Fruit fly (Drosophila melanogaster) whole organism, embryonic: ENCODE results near the gene CG46301.

Source experiments
- ATbp ChIP-seq: fragments of 200-800 bp; sonication (Bioruptor generic); optimal IDR thresholded peaks from 2 replicates; lab custom pipeline; 2017; ENCODE audit warnings: missing biosample characterization, mild to moderate bottlenecking, missing genetic modification characterization, missing genetic modification reagents
- CG10654 ChIP-seq: fragments of 200-800 bp; sonication (Bioruptor generic); optimal IDR thresholded peaks from 2 replicates; lab custom pipeline; 2016; ENCODE audit warnings: missing biosample characterization, missing genetic modification characterization
- CG10959 ChIP-seq: fragments of 200-800 bp; sonication (Bioruptor generic); IDR thresholded peaks from 2 replicates; pipeline ENCODE4 v1.3.6; 2022; ENCODE audit warnings: missing biosample characterization, missing genetic modification characterization
- CG12659 ChIP-seq: fragments of 200-800 bp; sonication (Bioruptor generic); optimal IDR thresholded peaks from 3 replicates; lab custom pipeline; 2017; ENCODE audit warnings: mild to moderate bottlenecking, missing biosample characterization, missing genetic modification reagents, missing genetic modification characterization
- CG12942 ChIP-seq: fragments of 200-800 bp; sonication (Bioruptor generic); optimal IDR thresholded peaks from 3 replicates; lab custom pipeline; 2016; ENCODE audit warnings: missing biosample characterization, missing genetic modification characterization
- CG13296 ChIP-seq: fragments of 200-800 bp; sonication (Bioruptor generic); optimal IDR thresholded peaks from 3 replicates; lab custom pipeline; 2018; ENCODE audit warnings: missing biosample characterization, mild to moderate bottlenecking, missing genetic modification characterization
- CG13775 ChIP-seq: fragments of 200-800 bp; sonication (Bioruptor generic); optimal IDR thresholded peaks from 3 replicates; lab custom pipeline; 2017; ENCODE audit warnings: missing biosample characterization, mild to moderate bottlenecking, missing genetic modification characterization
- CG17186 ChIP-seq: fragments of 200-800 bp; sonication (Bioruptor generic); optimal IDR thresholded peaks from 3 replicates; lab custom pipeline; 2017; ENCODE audit warnings: missing biosample characterization, missing genetic modification reagents, missing genetic modification characterization
- CG17912 ChIP-seq: fragments of 200-800 bp; sonication (Bioruptor generic); optimal IDR thresholded peaks from 2 replicates; lab custom pipeline; 2018; ENCODE audit warnings: missing biosample characterization, mild to moderate bottlenecking, missing genetic modification characterization
- CG2875 ChIP-seq: fragments of 200-800 bp; sonication (Bioruptor generic); optimal IDR thresholded peaks from 2 replicates; lab custom pipeline; 2017; ENCODE audit warnings: missing biosample characterization, mild to moderate bottlenecking, missing genetic modification characterization, missing genetic modification reagents
- CG2889 ChIP-seq: fragments of 200-800 bp; sonication (Bioruptor generic); IDR thresholded peaks from 3 replicates; pipeline ENCODE4 v1.3.6; 2022; ENCODE audit warnings: missing biosample characterization, missing genetic modification characterization
- CG3281 ChIP-seq: fragments of 200-800 bp; sonication (Bioruptor generic); optimal IDR thresholded peaks from 3 replicates; lab custom pipeline; 2017; ENCODE audit warnings: missing biosample characterization, mild to moderate bottlenecking, missing genetic modification characterization
- CG4424 ChIP-seq: fragments of 200-800 bp; sonication (Bioruptor generic); optimal IDR thresholded peaks from 3 replicates; lab custom pipeline; 2016; ENCODE audit warnings: missing biosample characterization, missing genetic modification characterization
- CG4617 ChIP-seq: fragments of 200-800 bp; sonication (Bioruptor generic); optimal IDR thresholded peaks from 3 replicates; lab custom pipeline; 2016; ENCODE audit warnings: missing biosample characterization, missing genetic modification characterization, borderline replicate concordance
- CG6272 ChIP-seq: fragments of 200-800 bp; sonication (Bioruptor generic); IDR thresholded peaks from 2 replicates; pipeline ENCODE4 v1.3.6; 2022; ENCODE audit warnings: missing biosample characterization, missing genetic modification characterization
- CG8290 ChIP-seq, 3 experiments: fragments of 200-800 bp; sonication (Bioruptor generic); optimal IDR thresholded peaks; 2 replicates each; lab custom pipeline; 2016 to 2019; ENCODE audit warnings: missing biosample characterization in 3 of 3, missing genetic modification characterization in 3 of 3, mild to moderate bottlenecking in 2 of 3, moderate library complexity in 1 of 3
- CG9215 ChIP-seq: fragments of 200-800 bp; sonication (Bioruptor generic); IDR thresholded peaks from 2 replicates; pipeline ENCODE4 v1.3.6; 2022; ENCODE audit warnings: missing biosample characterization, missing genetic modification characterization
- CkIIα-i1 ChIP-seq: fragments of 200-800 bp; sonication (Bioruptor generic); IDR thresholded peaks from 2 replicates; pipeline ENCODE4 v1.3.6; 2022; ENCODE audit warnings: missing biosample characterization, missing genetic modification characterization
- Dp ChIP-seq: fragments of 200-800 bp; sonication (Bioruptor generic); optimal IDR thresholded peaks from 2 replicates; lab custom pipeline; 2018; ENCODE audit warnings: missing biosample characterization, mild to moderate bottlenecking, missing genetic modification characterization, moderate library complexity
- Elba2 ChIP-seq: fragments of 200-800 bp; sonication (Bioruptor generic); optimal IDR thresholded peaks from 3 replicates; lab custom pipeline; 2016; ENCODE audit warnings: missing biosample characterization, missing genetic modification characterization
- Gsc ChIP-seq: fragments of 200-800 bp; sonication (Bioruptor generic); IDR thresholded peaks from 2 replicates; pipeline ENCODE4 v1.3.6; 2022; ENCODE audit warnings: missing biosample characterization, missing genetic modification characterization
- H2.0 ChIP-seq: fragments of 200-800 bp; sonication (Bioruptor generic); IDR thresholded peaks from 2 replicates; pipeline ENCODE4 v1.3.6; 2022; ENCODE audit warnings: missing biosample characterization, missing genetic modification characterization
- HLHmδ ChIP-seq: fragments of 200-800 bp; sonication (Bioruptor generic); optimal IDR thresholded peaks from 2 replicates; lab custom pipeline; 2018; ENCODE audit warnings: missing biosample characterization, mild to moderate bottlenecking, missing genetic modification characterization, moderate library complexity
- Kr ChIP-seq: fragments of 200-800 bp; sonication (Bioruptor generic); optimal IDR thresholded peaks from 2 replicates; lab custom pipeline; 2017; ENCODE audit warnings: missing biosample characterization, mild to moderate bottlenecking, missing genetic modification characterization
- Neu2 ChIP-seq: fragments of 200-800 bp; sonication (Bioruptor generic); optimal IDR thresholded peaks from 3 replicates; lab custom pipeline; 2016; ENCODE audit warnings: missing biosample characterization, missing genetic modification characterization, borderline replicate concordance
- Oli ChIP-seq: fragments of 200-800 bp; sonication (Bioruptor generic); optimal IDR thresholded peaks from 2 replicates; lab custom pipeline; 2018; ENCODE audit warnings: missing biosample characterization, mild to moderate bottlenecking, missing genetic modification characterization, moderate library complexity
- Pdp1 ChIP-seq, 2 experiments: fragments of 200-800 bp; sonication (Bioruptor generic); optimal IDR thresholded peaks; 3 replicates each; lab custom pipeline; 2016; ENCODE audit warnings: missing biosample characterization in 2 of 2, missing genetic modification characterization in 2 of 2, mild to moderate bottlenecking in 1 of 2, moderate library complexity in 1 of 2
- Six4 ChIP-seq: fragments of 200-800 bp; sonication (Bioruptor generic); optimal IDR thresholded peaks from 2 replicates; lab custom pipeline; 2016; ENCODE audit warnings: missing biosample characterization, missing genetic modification characterization
- Taf1 ChIP-seq: fragments of 200-800 bp; sonication (Bioruptor generic); IDR thresholded peaks from 2 replicates; pipeline ENCODE4 v1.3.6; 2022; ENCODE audit warnings: missing biosample characterization, missing genetic modification characterization
- Vsx1 ChIP-seq: fragments of 200-800 bp; sonication (Bioruptor generic); optimal IDR thresholded peaks from 2 replicates; lab custom pipeline; 2017; ENCODE audit warnings: missing biosample characterization, mild to moderate bottlenecking, missing genetic modification characterization, missing genetic modification reagents
- ara ChIP-seq: fragments of 200-800 bp; sonication (Bioruptor generic); IDR thresholded peaks from 2 replicates; pipeline ENCODE4 v1.3.6; 2022; ENCODE audit warnings: missing biosample characterization, missing genetic modification characterization
- btn ChIP-seq: fragments of 200-800 bp; sonication (Bioruptor generic); optimal IDR thresholded peaks from 2 replicates; lab custom pipeline; 2016; ENCODE audit warnings: missing biosample characterization, missing genetic modification characterization
- cato ChIP-seq: fragments of 200-800 bp; sonication (Bioruptor generic); optimal IDR thresholded peaks from 2 replicates; lab custom pipeline; 2016; ENCODE audit warnings: missing biosample characterization, missing genetic modification characterization, borderline replicate concordance
- esg ChIP-seq: fragments of 200-800 bp; sonication (Bioruptor generic); conservative IDR thresholded peaks from 2 replicates; pipeline ENCODE4 v1.3.6; 2022; ENCODE audit warnings: missing biosample characterization, missing genetic modification characterization
- gcm ChIP-seq: fragments of 200-800 bp; sonication (Bioruptor generic); optimal IDR thresholded peaks from 2 replicates; lab custom pipeline; 2019; ENCODE audit warnings: missing biosample characterization, mild to moderate bottlenecking, missing genetic modification characterization, moderate library complexity
- grn ChIP-seq: fragments of 200-800 bp; sonication (Bioruptor generic); optimal IDR thresholded peaks from 3 replicates; lab custom pipeline; 2017; ENCODE audit warnings: missing biosample characterization, missing genetic modification characterization
- hbn ChIP-seq: fragments of 200-800 bp; sonication (Bioruptor generic); IDR thresholded peaks from 2 replicates; pipeline ENCODE4 v1.3.6; 2022; ENCODE audit warnings: missing biosample characterization, missing genetic modification characterization; ENCODE audit not compliant: partially characterized antibody
- her ChIP-seq: fragments of 200-800 bp; sonication (Bioruptor generic); optimal IDR thresholded peaks from 2 replicates; lab custom pipeline; 2016; ENCODE audit warnings: missing biosample characterization, missing genetic modification characterization
- lilli ChIP-seq: fragments of 200-800 bp; sonication (Bioruptor generic); optimal IDR thresholded peaks from 3 replicates; lab custom pipeline; 2016; ENCODE audit warnings: missing biosample characterization, missing genetic modification characterization
- lmd ChIP-seq: fragments of 200-800 bp; sonication (Bioruptor generic); IDR thresholded peaks from 2 replicates; pipeline ENCODE4 v1.3.6; 2022; ENCODE audit warnings: missing biosample characterization, missing genetic modification characterization
- maf-S ChIP-seq: fragments of 200-800 bp; sonication (Bioruptor generic); optimal IDR thresholded peaks from 2 replicates; lab custom pipeline; 2016; ENCODE audit warnings: missing biosample characterization, missing genetic modification characterization
- ro ChIP-seq: fragments of 200-800 bp; sonication (Bioruptor generic); IDR thresholded peaks from 2 replicates; pipeline ENCODE4 v1.3.6; 2022; ENCODE audit warnings: missing biosample characterization, missing genetic modification characterization
- seq ChIP-seq: fragments of 200-800 bp; sonication (Bioruptor generic); IDR thresholded peaks from 2 replicates; pipeline ENCODE4 v1.3.6; 2022; ENCODE audit warnings: missing biosample characterization, missing genetic modification characterization
- twi ChIP-seq: fragments of 200-800 bp; optimal IDR thresholded peaks from 2 replicates; lab custom pipeline; 2019; ENCODE audit warnings: missing biosample characterization, mild to moderate bottlenecking, missing genetic modification characterization, moderate library complexity
- tx ChIP-seq: fragments of 200-800 bp; sonication (Bioruptor generic); optimal IDR thresholded peaks from 2 replicates; lab custom pipeline; 2016; ENCODE audit warnings: missing biosample characterization, missing genetic modification characterization
- usp ChIP-seq: fragments of >200 bp; optimal IDR thresholded peaks from 2 replicates; lab custom pipeline; 2017; ENCODE audit warnings: missing biosample characterization, missing genetic modification characterization
- vfl ChIP-seq: fragments of 200-800 bp; sonication (Bioruptor generic); optimal IDR thresholded peaks from 2 replicates; lab custom pipeline; 2016; ENCODE audit warnings: missing biosample characterization, missing genetic modification characterization
- wdn ChIP-seq: fragments of 200-800 bp; sonication (Bioruptor generic); IDR thresholded peaks from 2 replicates; pipeline ENCODE4 v1.3.6; 2022; ENCODE audit warnings: missing biosample characterization, missing genetic modification characterization
- z ChIP-seq: fragments of 200-800 bp; sonication (Bioruptor generic); IDR thresholded peaks from 3 replicates; pipeline ENCODE4 v1.3.6; 2022; ENCODE audit warnings: missing biosample characterization, missing genetic modification characterization

Gene CG46301

dm6 chr2L:14122742-14123334 is 18.9 kb downstream of the CG46301 start (continued):
- TF ChIP-seq Elba2 (GFP tag; lab: Kevin White, UChicago) (no peak), ara (GFP tag; lab: Robert Waterston, UW) (peak; percentile 45; the same call in 1 of the 2 replicates), Taf1 (GFP tag; lab: Robert Waterston, UW) (peak; percentile 49; the same call in 1 of the 2 replicates), CG4617 (GFP tag; lab: Kevin White, UChicago) (no peak), Vsx1 (no peak), wdn (GFP tag; lab: Robert Waterston, UW) (peak; percentile 56; the same call in 1 of the 2 replicates), Gsc (GFP tag; lab: Robert Waterston, UW) (0 out of 2 replicates have a peak, but pooled peaks have one; percentile 34), CkIIα-i1 (no peak), hbn (GFP tag; lab: Robert Waterston, UW) (no peak), her (GFP tag; lab: Kevin White, UChicago) (peak; percentile 6), CG2889 (GFP tag; lab: Robert Waterston, UW) (0 out of 3 replicates have a peak, but pooled peaks have one; percentile 28), Pdp1 (GFP tag; optimal IDR thresholded peaks at IDR 0.05; lab: Kevin White, UChicago) (peak in 1 of 2 experiments; percentile 47), CG2875 (peak; percentile 17), esg (GFP tag; lab: Robert Waterston, UW) (peak; percentile 63), CG3281 (GFP tag; lab: Kevin White, UChicago) (peak; percentile 68), ro (GFP tag; lab: Robert Waterston, UW) (0 out of 2 replicates have a peak, but pooled peaks have one; percentile 28), Kr (GFP tag; lab: Kevin White, UChicago) (no peak), ATbp (peak; percentile 72), CG12942 (no peak), gcm (GFP tag; lab: Kevin White, UChicago) (peak; percentile 5), CG9215 (GFP tag; lab: Robert Waterston, UW) (peak; percentile 40), tx (peak; percentile 18), cato (GFP tag; lab: Kevin White, UChicago) (no peak), CG12659 (GFP tag; lab: Kevin White, UChicago) (peak; percentile 41), btn (GFP tag; lab: Kevin White, UChicago) (no peak), CG17912 (GFP tag; lab: Kevin White, UChicago) (no peak), usp (GFP tag; lab: Kevin White, UChicago) (no peak), HLHmδ (GFP tag; lab: Kevin White, UChicago) (no peak), maf-S (GFP tag; lab: Kevin White, UChicago) (no peak), CG10959 (peak; percentile 28; the same call in 1 of the 2 replicates), CG8290 (GFP tag; optimal IDR thresholded peaks at IDR 0.05; lab: Kevin White, UChicago) (no peak), CG8290 (tag; optimal IDR thresholded peaks at IDR 0.05; lab: Kevin White, UChicago) (peak in 1 of 2 experiments; percentile 55), grn (GFP tag; lab: Kevin White, UChicago) (no peak), lilli (peak; percentile 47), lmd (GFP tag; lab: Robert Waterston, UW) (peak; percentile 68), twi (tag; lab: Kevin White, UChicago) (no peak), Six4 (peak; percentile 54), Dp (GFP tag; lab: Kevin White, UChicago) (no peak), H2.0 (GFP tag; lab: Robert Waterston, UW) (peak; percentile 59), CG13775 (GFP tag; lab: Kevin White, UChicago) (no peak), Neu2 (GFP tag; lab: Kevin White, UChicago) (no peak), z (no peak), seq (GFP tag; lab: Robert Waterston, UW) (peak; percentile 61), CG13296 (GFP tag; lab: Kevin White, UChicago) (peak; percentile 70), CG4424 (GFP tag; lab: Kevin White, UChicago) (peak; percentile 64), vfl (no peak), CG10654 (GFP tag; lab: Kevin White, UChicago) (peak; percentile 59), Oli (tag; lab: Kevin White, UChicago) (peak; percentile 42), CG17186 (no peak), CG6272 (GFP tag; lab: Robert Waterston, UW) (peak; percentile 53; the same call in 1 of the 2 replicates)
